In the genomic region with DNA sequence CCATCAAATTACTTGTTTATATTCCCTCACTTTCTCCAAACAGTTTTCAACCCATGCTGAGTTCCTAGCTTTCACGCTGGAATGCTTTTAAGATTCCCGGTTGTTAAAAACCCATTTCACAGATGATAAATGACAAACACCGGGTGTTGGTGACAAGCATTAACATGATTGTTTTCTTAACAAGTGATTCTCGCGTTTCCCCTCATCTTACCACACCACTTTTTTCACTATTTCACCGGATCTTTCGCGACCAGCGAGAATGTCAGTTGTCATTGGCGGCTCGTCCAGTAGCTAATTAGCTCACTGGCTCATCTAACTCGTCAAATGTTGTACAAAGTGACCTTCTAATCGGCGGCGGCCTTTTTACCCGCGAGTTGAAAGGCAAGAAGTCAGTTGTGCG, we compare ENCODE assay signal across 6 worm cellular contexts.
TF ChIP-seq lines count a peak whose summit lies in the region.

No protein-coding gene starts in this region.

TF ChIP-seq in whole organism, L1 larva, 84 proteins besides CTCF, POLR2A, EP300 and RAD21 (continues in another document):
- no peak for TF ChIP-seq unc-62 (GFP tag; optimal IDR thresholded peaks at IDR 0.05; lab: Kevin White, UChicago)
- TF ChIP-seq snu-23 (GFP tag; optimal IDR thresholded peaks at IDR 0.05; lab: Kevin White, UChicago) = no peak
- no peak for TF ChIP-seq snpc-4 (tag; optimal IDR thresholded peaks at IDR 0.05; lab: Kevin White, UChicago)
- no peak for TF ChIP-seq lsy-2 (tag; optimal IDR thresholded peaks at IDR 0.05; lab: Kevin White, UChicago)
- TF ChIP-seq alr-1 (tag; optimal IDR thresholded peaks at IDR 0.05; lab: Kevin White, UChicago; ENCODE audit: borderline replicate concordance) = no peak
- no peak for TF ChIP-seq elt-3 (tag; optimal IDR thresholded peaks at IDR 0.05; lab: Kevin White, UChicago)
- TF ChIP-seq hpl-2 (GFP tag; optimal IDR thresholded peaks at IDR 0.05; lab: Kevin White, UChicago) = no peak
- no peak for TF ChIP-seq nhr-237 (tag; optimal IDR thresholded peaks at IDR 0.05; lab: Kevin White, UChicago)
- TF ChIP-seq nhr-19 (GFP tag; conservative IDR thresholded peaks at IDR 0.05; lab: Robert Waterston, UW) = no peak
- TF ChIP-seq lin-14 (GFP tag; optimal IDR thresholded peaks at IDR 0.05; lab: Kevin White, UChicago) = peak; percentile 45
- no peak for TF ChIP-seq egl-13 (tag; optimal IDR thresholded peaks at IDR 0.05; lab: Kevin White, UChicago)
- TF ChIP-seq nhr-12 (tag; optimal IDR thresholded peaks at IDR 0.05; lab: Kevin White, UChicago) = no peak
- TF ChIP-seq ceh-63 (GFP tag; optimal IDR thresholded peaks at IDR 0.05; lab: Kevin White, UChicago) = no peak
- TF ChIP-seq unc-86 (tag; optimal IDR thresholded peaks at IDR 0.05; lab: Kevin White, UChicago) = no peak
- TF ChIP-seq skn-1 (tag; optimal IDR thresholded peaks at IDR 0.05; lab: Kevin White, UChicago) = no peak

TF ChIP-seq in whole organism, L2 larva, 48 proteins besides CTCF, POLR2A, EP300 and RAD21:
- no peak for TF ChIP-seq snpc-4 (tag; optimal IDR thresholded peaks at IDR 0.05; lab: Kevin White, UChicago)
- peak; percentile 32 for TF ChIP-seq nhr-129 (tag; optimal IDR thresholded peaks at IDR 0.05; lab: Kevin White, UChicago)
- peak; percentile 2 for TF ChIP-seq mab-5 (tag; optimal IDR thresholded peaks at IDR 0.05; lab: Kevin White, UChicago)
- TF ChIP-seq ztf-1 (GFP tag; conservative IDR thresholded peaks at IDR 0.05; lab: Robert Waterston, UW) = no peak
- TF ChIP-seq sem-4 (tag; optimal IDR thresholded peaks at IDR 0.05; lab: Kevin White, UChicago) = peak; percentile 24
- no peak for TF ChIP-seq unc-62 (GFP tag; optimal IDR thresholded peaks at IDR 0.05; lab: Kevin White, UChicago)
- TF ChIP-seq F13H6.1 (tag; optimal IDR thresholded peaks at IDR 0.05; lab: Kevin White, UChicago) = no peak
- TF ChIP-seq lsy-2 (tag; optimal IDR thresholded peaks at IDR 0.05; lab: Kevin White, UChicago) = peak in 1 of 2 experiments; percentile 13
- no peak for TF ChIP-seq C34F6.9 (tag; optimal IDR thresholded peaks at IDR 0.05; lab: Kevin White, UChicago)
TF ChIP-seq in whole organism, L2 larva: peak in this region for 4.

TF ChIP-seq in whole organism, L3 larva, 47 proteins besides CTCF, POLR2A, EP300 and RAD21:
- TF ChIP-seq nfya-1 (tag; optimal IDR thresholded peaks at IDR 0.05; lab: Kevin White, UChicago; ENCODE audit: insufficient read depth) (peak; percentile 25), lin-39 (tag; optimal IDR thresholded peaks at IDR 0.05; lab: Kevin White, UChicago) (peak; percentile 22), lin-15B (tag; optimal IDR thresholded peaks at IDR 0.05; lab: Kevin White, UChicago) (no peak), egl-5 (tag; optimal IDR thresholded peaks at IDR 0.05; lab: Kevin White, UChicago) (peak; percentile 85), ztf-4 (tag; optimal IDR thresholded peaks at IDR 0.05; lab: Kevin White, UChicago) (no peak)

TF ChIP-seq in whole organism, L4 larva, 104 proteins besides CTCF, POLR2A, EP300 and RAD21:
- TF ChIP-seq aha-1 (tag; lab: Kevin White, UChicago) (peak; percentile 38), unc-62 (GFP tag; optimal IDR thresholded peaks at IDR 0.05 in 1 of 2; lab: Kevin White, UChicago) (peak in 1 of 2 experiments; percentile 87), unc-62 (tag; optimal IDR thresholded peaks at IDR 0.05; lab: Kevin White, UChicago) (no peak), duxl-1 (tag; optimal IDR thresholded peaks at IDR 0.05; lab: Kevin White, UChicago; ENCODE audit: poor library complexity) (no peak), hif-1 (tag; optimal IDR thresholded peaks at IDR 0.05; lab: Kevin White, UChicago) (no peak), daf-16 (GFP tag; optimal IDR thresholded peaks at IDR 0.05; lab: Kevin White, UChicago) (peak in 1 of 2 experiments; percentile 79), daf-16 (tag; optimal IDR thresholded peaks at IDR 0.05; lab: Kevin White, UChicago) (no peak), hlh-11 (tag; optimal IDR thresholded peaks at IDR 0.05; lab: Kevin White, UChicago) (peak; percentile 27)

TF ChIP-seq in whole organism, late embryonic, 69 proteins besides CTCF, POLR2A, EP300 and RAD21:
- TF ChIP-seq rnt-1 (tag; optimal IDR thresholded peaks at IDR 0.05; lab: Kevin White, UChicago) (peak; percentile 13), pag-3 (tag; optimal IDR thresholded peaks at IDR 0.05; lab: Kevin White, UChicago; ENCODE audit: borderline replicate concordance) (no peak)

TF ChIP-seq in whole organism, mixed stage, embryonic, 35 proteins besides CTCF, POLR2A, EP300 and RAD21:
- TF ChIP-seq nhr-12 (tag; optimal IDR thresholded peaks at IDR 0.05; lab: Kevin White, UChicago) (no peak), pha-4 (tag; optimal IDR thresholded peaks at IDR 0.05; lab: Kevin White, UChicago) (no peak), unc-120 (tag; optimal IDR thresholded peaks at IDR 0.05; lab: Kevin White, UChicago; ENCODE audit: poor library complexity, severe bottlenecking) (peak; percentile 6), unc-62 (GFP tag; optimal IDR thresholded peaks at IDR 0.05; lab: Kevin White, UChicago) (peak; percentile 47), nhr-76 (tag; optimal IDR thresholded peaks at IDR 0.05; lab: Kevin White, UChicago) (no peak), hlh-1 (tag; optimal IDR thresholded peaks at IDR 0.05; lab: Kevin White, UChicago) (peak; percentile 88), mep-1 (tag; optimal IDR thresholded peaks at IDR 0.05; lab: Kevin White, UChicago) (no peak), ceh-83 (GFP tag; optimal IDR thresholded peaks at IDR 0.05; lab: Kevin White, UChicago) (no peak), lin-13 (tag; optimal IDR thresholded peaks at IDR 0.05; lab: Kevin White, UChicago) (no peak)

Comparison
In these comparisons a context has a peak if more than half of its experiments do, and no peak if none do; other contexts are left out.
1. Of the 29 proteins assayed by ChIP-seq in both whole organism, L4 larva and whole organism, L1 larva: peak only in whole organism, L4 larva: aha-1; only in whole organism, L1 larva: none; in both: none; in neither: 27; mixed calls (peak in some experiments, not most) for 1.